Worm (Caenorhabditis elegans): ENCODE data around the gene Y47D7A.18.
A peak's percentile ranks its signal among the peaks of the same experiment; 100 is the strongest.

Y47D7A.18 gene

ce11 chrV:4398127-4398526, 18.5 kb downstream of the Y47D7A.18 start:
- TF ChIP-seq elt-1 (tag; optimal IDR thresholded peaks at IDR 0.05; ENCODE audit: borderline replicate concordance, insufficient read depth) (no peak), flh-1 (GFP tag; optimal IDR thresholded peaks at IDR 0.05) (no peak), nhr-2 (tag; optimal IDR thresholded peaks at IDR 0.05) (no peak), mep-1 (tag; optimal IDR thresholded peaks at IDR 0.05) (no peak), snpc-4 (tag; optimal IDR thresholded peaks at IDR 0.05) (no peak), ztf-11 (tag; optimal IDR thresholded peaks at IDR 0.05) (no peak), ces-1 (GFP tag; optimal IDR thresholded peaks at IDR 0.05) (no peak), ceh-43 (GFP tag; optimal IDR thresholded peaks at IDR 0.05) (no peak), mab-5 (tag; optimal IDR thresholded peaks at IDR 0.05) (no peak), lsy-2 (tag; optimal IDR thresholded peaks at IDR 0.05) (no peak), elt-3 (tag; optimal IDR thresholded peaks at IDR 0.05) (no peak), lin-13 (tag; optimal IDR thresholded peaks at IDR 0.05) (no peak), M03D4.4 (tag; optimal IDR thresholded peaks at IDR 0.05) (no peak)

ce11 chrV:4396257-4396656, 20.4 kb downstream of the Y47D7A.18 start, which contains the start of gene F13A2.3:
Gene F13A2.3, minus strand, starts transcription at chrV:4396357.
- TF ChIP-seq tbx-8 (GFP tag; optimal IDR thresholded peaks at IDR 0.05) = no peak
- no peak for TF ChIP-seq sptf-1 (tag; optimal IDR thresholded peaks at IDR 0.05)
- TF ChIP-seq unc-62 (GFP tag; optimal IDR thresholded peaks at IDR 0.05) = no peak
- TF ChIP-seq ceh-83 (GFP tag; optimal IDR thresholded peaks at IDR 0.05) = no peak
- no peak for TF ChIP-seq unc-39 (tag; optimal IDR thresholded peaks at IDR 0.05)

- no peak for TF ChIP-seq ceh-43 (GFP tag; optimal IDR thresholded peaks at IDR 0.05)
- peak; percentile 21 for TF ChIP-seq lsy-2 (tag; optimal IDR thresholded peaks at IDR 0.05)
Observed at ce11 chrV:4387916-4388315, 28.7 kb downstream of the Y47D7A.18 start.

ce11 chrV:4387402-4387801, 29.2 kb downstream of the Y47D7A.18 start, which contains the start of gene F13A2.9:
Gene F13A2.9, minus strand, starts transcription at chrV:4387502.
- TF ChIP-seq zip-8 (tag; optimal IDR thresholded peaks at IDR 0.05) (no peak), flh-1 (GFP tag; optimal IDR thresholded peaks at IDR 0.05) (no peak), snpc-4 (tag; optimal IDR thresholded peaks at IDR 0.05) (no peak), M03D4.4 (tag; optimal IDR thresholded peaks at IDR 0.05) (no peak), elt-1 (tag; optimal IDR thresholded peaks at IDR 0.05; ENCODE audit: borderline replicate concordance, insufficient read depth) (no peak), ceh-43 (GFP tag; optimal IDR thresholded peaks at IDR 0.05) (no peak), lin-32 (GFP tag; optimal IDR thresholded peaks at IDR 0.05) (no peak), mep-1 (tag; optimal IDR thresholded peaks at IDR 0.05) (no peak), hlh-1 (tag; optimal IDR thresholded peaks at IDR 0.05) (no peak)

ce11 chrV:4386173-4386572, 30.4 kb downstream of the Y47D7A.18 start, which contains the start of gene F13A2.10:
Gene F13A2.10, minus strand, starts transcription at chrV:4386273.
- no peak for TF ChIP-seq ceh-43 (GFP tag; optimal IDR thresholded peaks at IDR 0.05)
- TF ChIP-seq blmp-1 (tag; optimal IDR thresholded peaks at IDR 0.05) = no peak
- no peak for TF ChIP-seq ztf-11 (tag; optimal IDR thresholded peaks at IDR 0.05)
- no peak for TF ChIP-seq flh-1 (GFP tag; optimal IDR thresholded peaks at IDR 0.05)
- TF ChIP-seq hlh-1 (tag; optimal IDR thresholded peaks at IDR 0.05) = no peak
- TF ChIP-seq ces-1 (GFP tag; optimal IDR thresholded peaks at IDR 0.05) = no peak
- no peak for TF ChIP-seq nhr-2 (tag; optimal IDR thresholded peaks at IDR 0.05)
- TF ChIP-seq cnd-1 (tag; optimal IDR thresholded peaks at IDR 0.05) = no peak
- no peak for TF ChIP-seq elt-3 (tag; optimal IDR thresholded peaks at IDR 0.05)
- TF ChIP-seq nhr-28 (tag; optimal IDR thresholded peaks at IDR 0.05) = no peak
- no peak for TF ChIP-seq lin-32 (GFP tag; optimal IDR thresholded peaks at IDR 0.05)
- no peak for TF ChIP-seq mab-5 (tag; optimal IDR thresholded peaks at IDR 0.05)
- no peak for TF ChIP-seq unc-62 (GFP tag; optimal IDR thresholded peaks at IDR 0.05)
- no peak for TF ChIP-seq sem-2 (GFP tag; optimal IDR thresholded peaks at IDR 0.05)
- TF ChIP-seq zip-8 (tag; optimal IDR thresholded peaks at IDR 0.05) = no peak

ce11 chrV:4384482-4384881, 32.1 kb downstream of the Y47D7A.18 start, which contains the start of gene F13A2.2:
Gene F13A2.2, minus strand, starts transcription at chrV:4384582.
- TF ChIP-seq unc-39 (tag; optimal IDR thresholded peaks at IDR 0.05) (no peak), snpc-4 (tag; optimal IDR thresholded peaks at IDR 0.05) (no peak), nhr-76 (tag; optimal IDR thresholded peaks at IDR 0.05) (no peak), sem-2 (GFP tag; optimal IDR thresholded peaks at IDR 0.05) (no peak), nhr-28 (tag; optimal IDR thresholded peaks at IDR 0.05) (no peak), mab-5 (tag; optimal IDR thresholded peaks at IDR 0.05) (no peak)

ce11 chrV:4382298-4382697, 34.3 kb downstream of the Y47D7A.18 start, which contains the start of gene F13A2.1:
Gene F13A2.1, minus strand, starts transcription at chrV:4382398.
- TF ChIP-seq unc-39 (tag; optimal IDR thresholded peaks at IDR 0.05) (no peak), flh-1 (GFP tag; optimal IDR thresholded peaks at IDR 0.05) (no peak), M03D4.4 (tag; optimal IDR thresholded peaks at IDR 0.05) (no peak), sem-2 (GFP tag; optimal IDR thresholded peaks at IDR 0.05) (no peak), ces-1 (GFP tag; optimal IDR thresholded peaks at IDR 0.05) (no peak), drap-1 (GFP tag; optimal IDR thresholded peaks at IDR 0.05) (no peak), mls-2 (tag; optimal IDR thresholded peaks at IDR 0.05) (no peak), unc-120 (tag; optimal IDR thresholded peaks at IDR 0.05; ENCODE audit: poor library complexity, severe bottlenecking) (no peak), lin-13 (tag; optimal IDR thresholded peaks at IDR 0.05) (no peak), zip-8 (tag; optimal IDR thresholded peaks at IDR 0.05) (no peak), ceh-83 (GFP tag; optimal IDR thresholded peaks at IDR 0.05) (no peak), elt-3 (tag; optimal IDR thresholded peaks at IDR 0.05) (no peak), ceh-39 (tag; optimal IDR thresholded peaks at IDR 0.05) (no peak), lin-32 (GFP tag; optimal IDR thresholded peaks at IDR 0.05) (no peak), nhr-2 (tag; optimal IDR thresholded peaks at IDR 0.05) (no peak)
